Worm (Caenorhabditis elegans) whole organism, young adult: Measurements from ENCODE around the gene bli-6.
"Not testable (repeated sequence)": the region's sequence is repeated elsewhere in the genome, so short reads cannot be mapped to it uniquely, and the experiment has no call there.

ENCODE experiments used
- B0019.2 ChIP-seq: fragments of 200-800 bp; sonication (Bioruptor generic); conservative IDR thresholded peaks from 2 replicates; pipeline ENCODE4 v1.3.6; 2022; ENCODE audit warnings: missing genetic modification reagents, missing genetic modification characterization, missing compliant biosample characterization
- B0261.1 ChIP-seq: sonication (generic microtip); optimal IDR thresholded peaks from 2 replicates; lab custom pipeline; 2016; ENCODE audit warnings: mild to moderate bottlenecking, missing genetic modification characterization, moderate library complexity, missing compliant biosample characterization
- C17E4.6 ChIP-seq: fragments of 200-800 bp; sonication (Bioruptor generic); IDR thresholded peaks from 2 replicates; pipeline ENCODE4 v1.3.6; 2022; ENCODE audit warnings: missing genetic modification reagents, missing genetic modification characterization, missing compliant biosample characterization
- D2030.7 ChIP-seq: fragments of 200-800 bp; sonication (Bioruptor generic); IDR thresholded peaks from 2 replicates; pipeline ENCODE4 v1.3.6; 2022; ENCODE audit warnings: missing genetic modification reagents, missing genetic modification characterization, missing compliant biosample characterization
- F33H1.4 ChIP-seq: fragments of 200-800 bp; sonication (Bioruptor generic); IDR thresholded peaks from 2 replicates; pipeline ENCODE4 v1.3.6; 2022; ENCODE audit warnings: missing genetic modification reagents, missing genetic modification characterization, missing compliant biosample characterization
- F49E8.2 ChIP-seq: sonication (generic microtip); optimal IDR thresholded peaks from 3 replicates; lab custom pipeline; 2017; ENCODE audit warnings: missing genetic modification characterization, mild to moderate bottlenecking, missing compliant biosample characterization, antibody characterized with exemption, moderate library complexity; ENCODE audit not compliant: insufficient read depth
- Y53G8AR.9 ChIP-seq: fragments of 200-800 bp; sonication (Bioruptor generic); conservative IDR thresholded peaks from 2 replicates; pipeline ENCODE4 v1.3.6; 2022; ENCODE audit warnings: missing genetic modification reagents, missing genetic modification characterization, missing compliant biosample characterization
- Y56A3A.18 ChIP-seq: fragments of 200-800 bp; sonication (Bioruptor generic); IDR thresholded peaks from 2 replicates; pipeline ENCODE4 v1.3.6; 2022; ENCODE audit warnings: missing genetic modification reagents, missing genetic modification characterization, missing compliant biosample characterization
- Y79H2A.3 ChIP-seq: fragments of 200-800 bp; sonication (Bioruptor generic); conservative IDR thresholded peaks from 2 replicates; pipeline ENCODE4 v1.3.6; 2022; ENCODE audit warnings: missing genetic modification reagents, missing genetic modification characterization, missing compliant biosample characterization
- Y95B8A.8 ChIP-seq: fragments of 200-800 bp; sonication (Bioruptor generic); IDR thresholded peaks from 2 replicates; pipeline ENCODE4 v1.3.6; 2022; ENCODE audit warnings: missing genetic modification reagents, missing genetic modification characterization, missing compliant biosample characterization
- aptf-2 ChIP-seq: fragments of 200-800 bp; sonication (Bioruptor generic); conservative IDR thresholded peaks from 2 replicates; pipeline ENCODE4 v1.3.6; 2022; ENCODE audit warnings: missing genetic modification reagents, missing genetic modification characterization, missing compliant biosample characterization
- attf-6 ChIP-seq: fragments of 200-800 bp; sonication (Bioruptor generic); IDR thresholded peaks from 2 replicates; pipeline ENCODE4 v1.3.6; 2022; ENCODE audit warnings: missing genetic modification reagents, missing genetic modification characterization, missing compliant biosample characterization
- bed-1 ChIP-seq: fragments of 200-800 bp; sonication (Bioruptor generic); IDR thresholded peaks from 2 replicates; pipeline ENCODE4 v1.3.6; 2022; ENCODE audit warnings: missing genetic modification reagents, missing genetic modification characterization, missing compliant biosample characterization
- cebp-1 ChIP-seq, 2 experiments: fragments of 200-800 bp in 1 of 2; sonication (Bioruptor generic) in 1 of 2; sonication (generic microtip) in 1 of 2; IDR thresholded peaks in 1 of 2; optimal IDR thresholded peaks in 1 of 2; 2 replicates each; pipeline versions ENCODE4 v1.3.6 to Lab custom; 2017 to 2022; ENCODE audit warnings: missing compliant biosample characterization in 2 of 2, missing genetic modification characterization in 2 of 2, mild to moderate bottlenecking in 1 of 2, missing genetic modification reagents in 1 of 2, moderate library complexity in 1 of 2
- ceh-58 ChIP-seq: fragments of 200-800 bp; sonication (Bioruptor generic); IDR thresholded peaks from 2 replicates; pipeline ENCODE4 v1.3.6; 2022; ENCODE audit warnings: missing genetic modification characterization, missing compliant biosample characterization
- ceh-91 ChIP-seq: fragments of 200-800 bp; sonication (Bioruptor generic); IDR thresholded peaks from 2 replicates; pipeline ENCODE4 v1.3.6; 2022; ENCODE audit warnings: missing genetic modification reagents, missing genetic modification characterization, missing compliant biosample characterization
- dox-1 ChIP-seq: fragments of 200-800 bp; sonication (Bioruptor generic); IDR thresholded peaks from 2 replicates; pipeline ENCODE4 v1.3.6; 2022; ENCODE audit warnings: missing genetic modification reagents, missing genetic modification characterization, missing compliant biosample characterization
- ekl-4 ChIP-seq: fragments of 200-800 bp; sonication (Bioruptor generic); IDR thresholded peaks from 2 replicates; pipeline ENCODE4 v1.3.6; 2022; ENCODE audit warnings: missing genetic modification reagents, missing genetic modification characterization, missing compliant biosample characterization
- hlh-12 ChIP-seq: sonication (generic microtip); optimal IDR thresholded peaks from 2 replicates; lab custom pipeline; 2016; ENCODE audit warnings: missing genetic modification characterization, missing compliant biosample characterization
- hmg-1.2 ChIP-seq: fragments of 200-800 bp; sonication (Bioruptor generic); IDR thresholded peaks from 2 replicates; pipeline ENCODE4 v1.3.6; 2022; ENCODE audit warnings: missing genetic modification reagents, missing genetic modification characterization, missing compliant biosample characterization
- hrde-1 ChIP-seq: sonication (generic microtip); optimal IDR thresholded peaks from 2 replicates; lab custom pipeline; 2016; ENCODE audit warnings: missing genetic modification characterization, mild to moderate bottlenecking, missing compliant biosample characterization, moderate library complexity, missing genotype, missing genetic modification reagents, borderline replicate concordance
- hsf-1 ChIP-seq: fragments of 200-800 bp; sonication (Bioruptor generic); IDR thresholded peaks from 2 replicates; pipeline ENCODE4 v1.3.6; 2022; ENCODE audit warnings: missing genetic modification reagents, missing genetic modification characterization, missing compliant biosample characterization
- lin-26 ChIP-seq: fragments of 200-800 bp; sonication (Bioruptor generic); IDR thresholded peaks from 2 replicates; pipeline ENCODE4 v1.3.6; 2022; ENCODE audit warnings: missing genetic modification reagents, missing genetic modification characterization, missing compliant biosample characterization
- lin-54 ChIP-seq: fragments of 200-800 bp; sonication (Bioruptor generic); optimal IDR thresholded peaks from 2 replicates; lab custom pipeline; 2018; ENCODE audit warnings: mild to moderate bottlenecking, missing genetic modification characterization, missing compliant biosample characterization
- lir-1 ChIP-seq: fragments of 200-800 bp; sonication (Bioruptor generic); conservative IDR thresholded peaks from 2 replicates; pipeline ENCODE4 v1.3.6; 2022; ENCODE audit warnings: missing genetic modification reagents, missing genetic modification characterization, missing compliant biosample characterization
- madf-3 ChIP-seq: fragments of 200-800 bp; sonication (Bioruptor generic); IDR thresholded peaks from 2 replicates; pipeline ENCODE4 v1.3.6; 2022; ENCODE audit warnings: missing genetic modification reagents, missing genetic modification characterization, missing compliant biosample characterization
- madf-6 ChIP-seq: fragments of 200-800 bp; sonication (Bioruptor generic); IDR thresholded peaks from 2 replicates; pipeline ENCODE4 v1.3.6; 2022; ENCODE audit warnings: missing genetic modification reagents, missing genetic modification characterization, missing compliant biosample characterization
- madf-8 ChIP-seq: fragments of 200-800 bp; sonication (Bioruptor generic); conservative IDR thresholded peaks from 2 replicates; pipeline ENCODE4 v1.3.6; 2022; ENCODE audit warnings: missing genetic modification reagents, missing genetic modification characterization, missing compliant biosample characterization
- mcd-1 ChIP-seq: fragments of 200-800 bp; sonication (Bioruptor generic); IDR thresholded peaks from 2 replicates; pipeline ENCODE4 v1.3.6; 2022; ENCODE audit warnings: missing genetic modification reagents, missing genetic modification characterization, missing compliant biosample characterization
- nhr-27 ChIP-seq: fragments of 200-800 bp; sonication (Bioruptor generic); optimal IDR thresholded peaks from 2 replicates; lab custom pipeline; 2018; ENCODE audit warnings: mild to moderate bottlenecking, missing genetic modification characterization, moderate library complexity, missing compliant biosample characterization
- pbrm-1 ChIP-seq: fragments of 200-800 bp; sonication (Bioruptor generic); IDR thresholded peaks from 2 replicates; pipeline ENCODE4 v1.3.6; 2022; ENCODE audit warnings: missing genetic modification reagents, missing genetic modification characterization, missing compliant biosample characterization
- rcor-1 ChIP-seq: fragments of 200-800 bp; sonication (Bioruptor generic); IDR thresholded peaks from 2 replicates; pipeline ENCODE4 v1.3.6; 2022; ENCODE audit warnings: missing genetic modification reagents, missing genetic modification characterization, missing compliant biosample characterization
- snpc-4 ChIP-seq, 5 experiments: fragments of 150-350 bp in 1 of 5; sonication (generic microtip) in 4 of 5; optimal IDR thresholded peaks; 2 replicates each; lab custom pipeline; 2014 to 2018; ENCODE audit warnings: missing genetic modification characterization in 5 of 5, missing biosample characterization in 3 of 5, antibody characterized with exemption in 2 of 5, mild to moderate bottlenecking in 2 of 5, missing compliant biosample characterization in 2 of 5, missing genotype in 2 of 5, moderate library complexity in 2 of 5, missing genetic modification reagents in 1 of 5
- tbp1 ChIP-seq: fragments of 200-800 bp; sonication (Bioruptor generic); optimal IDR thresholded peaks from 2 replicates; lab custom pipeline; 2018; ENCODE audit warnings: mild to moderate bottlenecking, missing genetic modification characterization, missing compliant biosample characterization
- tlf-1 ChIP-seq: fragments of 200-800 bp; sonication (Bioruptor generic); optimal IDR thresholded peaks from 2 replicates; lab custom pipeline; 2018; ENCODE audit warnings: mild to moderate bottlenecking, missing genetic modification characterization, missing compliant biosample characterization
- zim-3 ChIP-seq: sonication (generic microtip); optimal IDR thresholded peaks from 2 replicates; lab custom pipeline; 2017; ENCODE audit warnings: mild to moderate bottlenecking, missing genetic modification characterization, moderate library complexity, missing compliant biosample characterization
- ztf-25 ChIP-seq: fragments of 200-800 bp; sonication (Bioruptor generic); IDR thresholded peaks from 2 replicates; pipeline ENCODE4 v1.3.6; 2022; ENCODE audit warnings: missing genetic modification reagents, missing genetic modification characterization, missing compliant biosample characterization
- ztf-28 ChIP-seq: fragments of 200-800 bp; sonication (Bioruptor generic); IDR thresholded peaks from 2 replicates; pipeline ENCODE4 v1.3.6; 2022; ENCODE audit warnings: missing genetic modification reagents, missing genetic modification characterization, missing compliant biosample characterization

Gene bli-6

ce11 chrIV:6421183-6421635 is 44.3 kb downstream of the bli-6 start, which contains the start of gene puf-11 (continued):
- TF ChIP-seq zim-3 (tag; lab: Kevin White, UChicago) (no peak), hmg-1.2 (GFP tag; lab: Robert Waterston, UW) (peak; percentile 67), nhr-27 (no peak), hlh-12 (no peak), B0261.1 (tag; lab: Kevin White, UChicago) (no peak), aptf-2 (no peak), ekl-4 (GFP tag; lab: Robert Waterston, UW) (peak; percentile 84), F49E8.2 (tag; lab: Kevin White, UChicago) (peak; percentile 73), lir-1 (GFP tag; lab: Robert Waterston, UW) (no peak), ztf-25 (GFP tag; lab: Robert Waterston, UW) (no peak)

ce11 chrIV:6423381-6423780 is 46.5 kb downstream of the bli-6 start:
- TF ChIP-seq ceh-91 (GFP tag; lab: Robert Waterston, UW) = 0 out of 2 replicates have a peak, but pooled peaks have one; percentile 20
- TF ChIP-seq snpc-4 (GFP tag; optimal IDR thresholded peaks at IDR 0.05; lab: Kevin White, UChicago) = peak; percentile 26
- peak in 1 of 4 experiments; percentile 71 for TF ChIP-seq snpc-4 (tag; optimal IDR thresholded peaks at IDR 0.05; lab: Kevin White, UChicago)
- peak; percentile 88 for TF ChIP-seq madf-3 (GFP tag; lab: Robert Waterston, UW)
- 0 out of 2 replicates have a peak, but pooled peaks have one; percentile 45 for TF ChIP-seq ztf-25 (GFP tag; lab: Robert Waterston, UW)
- TF ChIP-seq bed-1 = 0 out of 2 replicates have a peak, but pooled peaks have one; percentile 62
- not testable (repeated sequence) for TF ChIP-seq cebp-1 (GFP tag; IDR thresholded peaks at IDR 0.05; lab: Robert Waterston, UW)
- peak; percentile 21 for TF ChIP-seq cebp-1 (tag; optimal IDR thresholded peaks at IDR 0.05; lab: Kevin White, UChicago)
- TF ChIP-seq attf-6 (GFP tag; lab: Robert Waterston, UW) = peak; percentile 81
- TF ChIP-seq Y56A3A.18 (GFP tag; lab: Robert Waterston, UW) = peak; percentile 52; the same call in 1 of the 2 replicates
- peak; percentile 79 for TF ChIP-seq D2030.7 (GFP tag; lab: Robert Waterston, UW)
- peak; percentile 85 for TF ChIP-seq ekl-4 (GFP tag; lab: Robert Waterston, UW)
- TF ChIP-seq C17E4.6 = peak; percentile 81
- TF ChIP-seq lin-54 (GFP tag; lab: Kevin White, UChicago) = peak; percentile 43
- TF ChIP-seq tlf-1 (GFP tag; lab: Kevin White, UChicago) = peak; percentile 15
- TF ChIP-seq pbrm-1 (GFP tag; lab: Robert Waterston, UW) = peak; percentile 51; the same call in 1 of the 2 replicates
- TF ChIP-seq F33H1.4 (GFP tag; lab: Robert Waterston, UW) = peak; percentile 55
- TF ChIP-seq ceh-58 (GFP tag; lab: Robert Waterston, UW) = peak; percentile 55; the same call in 1 of the 2 replicates
- TF ChIP-seq hrde-1 (tag; lab: Kevin White, UChicago) = peak; percentile 59
- peak; percentile 27 for TF ChIP-seq tbp1 (GFP tag; lab: Kevin White, UChicago)
- peak; percentile 47 for TF ChIP-seq madf-8 (GFP tag; lab: Robert Waterston, UW)
- TF ChIP-seq Y53G8AR.9 (GFP tag; lab: Robert Waterston, UW) = peak; percentile 68
- peak; percentile 41; the same call in 1 of the 2 replicates for TF ChIP-seq B0019.2 (GFP tag; lab: Robert Waterston, UW)
- TF ChIP-seq madf-6 = peak; percentile 85
- peak; percentile 53; the same call in 1 of the 2 replicates for TF ChIP-seq dox-1 (GFP tag; lab: Robert Waterston, UW)
- peak; percentile 77 for TF ChIP-seq hsf-1 (GFP tag; lab: Robert Waterston, UW)
- TF ChIP-seq ztf-28 (GFP tag; lab: Robert Waterston, UW) = 0 out of 2 replicates have a peak, but pooled peaks have one; percentile 46
- TF ChIP-seq hmg-1.2 (GFP tag; lab: Robert Waterston, UW) = peak; percentile 55
- peak; percentile 21; the same call in 1 of the 2 replicates for TF ChIP-seq mcd-1 (GFP tag; lab: Robert Waterston, UW)
- peak; percentile 65; the same call in 1 of the 2 replicates for TF ChIP-seq rcor-1 (GFP tag; lab: Robert Waterston, UW)
- TF ChIP-seq Y79H2A.3 = peak; percentile 93
- peak; percentile 73 for TF ChIP-seq lin-26
- TF ChIP-seq Y95B8A.8 (GFP tag; lab: Robert Waterston, UW) = peak; percentile 86
